Worm (Caenorhabditis elegans): ENCODE data around the gene C16C8.7.
"Not testable (repeated sequence)": the region's sequence is repeated elsewhere in the genome, so short reads cannot be mapped to it uniquely, and the experiment has no call there.

C16C8.7 gene

DNA sequence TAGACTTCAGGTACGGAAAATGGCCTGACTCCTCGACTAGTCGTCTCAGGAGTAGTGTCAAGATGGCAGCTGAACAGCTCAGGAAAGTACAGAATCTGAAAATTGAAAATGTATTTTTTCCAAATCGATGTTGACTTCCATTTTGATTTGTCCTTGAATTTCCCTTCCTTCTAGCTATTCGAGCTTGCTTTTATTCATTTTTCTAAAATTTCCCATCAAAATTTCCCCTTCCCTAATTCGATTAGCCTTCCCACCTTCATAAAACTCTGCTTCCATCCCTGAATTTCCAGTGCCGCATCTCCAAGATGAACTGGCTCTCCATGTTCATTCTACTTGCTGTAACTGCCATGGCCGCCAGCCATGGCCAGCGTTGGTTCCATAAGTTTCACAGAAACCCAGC is 12.9 kb upstream of the C16C8.7 start, which contains the start of gene Y49F6B.6:
Gene Y49F6B.6, plus strand, starts transcription at position 301 of the 400 bp plus-strand sequence.
- TF ChIP-seq R02D3.7 (tag; optimal IDR thresholded peaks at IDR 0.05) (no peak), nfya-1 (tag; optimal IDR thresholded peaks at IDR 0.05; ENCODE audit: insufficient read depth) (no peak), eor-1 (tag; optimal IDR thresholded peaks at IDR 0.05) (no peak), sea-2 (GFP tag; optimal IDR thresholded peaks at IDR 0.05) (no peak), jun-1 (tag; optimal IDR thresholded peaks at IDR 0.05) (no peak), nhr-11 (tag; optimal IDR thresholded peaks at IDR 0.05) (no peak), unc-62 (GFP tag; optimal IDR thresholded peaks at IDR 0.05) (no peak), ZK546.5 (tag; optimal IDR thresholded peaks at IDR 0.05) (no peak), unc-39 (tag; optimal IDR thresholded peaks at IDR 0.05) (no peak)

DNA sequence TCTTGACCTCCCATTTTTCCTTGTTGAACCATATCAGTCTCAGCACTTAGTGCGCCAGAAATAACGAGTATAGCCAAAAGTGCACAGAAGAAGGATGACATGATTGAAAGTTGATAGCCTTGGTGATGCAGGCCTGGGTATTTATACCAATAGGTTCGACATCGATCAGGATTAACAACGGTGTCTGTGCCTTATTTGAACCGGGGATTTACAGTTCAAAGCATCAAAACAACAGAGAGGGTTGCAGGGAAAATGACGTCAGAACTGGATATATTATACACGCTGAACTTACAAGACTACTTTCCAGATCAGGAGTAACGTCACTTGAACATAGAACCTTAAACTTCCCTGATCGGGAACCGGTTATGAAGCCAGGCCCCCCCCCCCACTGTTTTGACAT is 12.4 kb upstream of the C16C8.7 start, which contains the start of gene Y49F6B.12:
Gene Y49F6B.12, minus strand, starts transcription at position 101 of the 400 bp plus-strand sequence.
- TF ChIP-seq mml-1 (tag; optimal IDR thresholded peaks at IDR 0.05) = no peak
- no peak for TF ChIP-seq ztf-4 (tag; optimal IDR thresholded peaks at IDR 0.05)
- no peak for TF ChIP-seq nhr-25 (tag; optimal IDR thresholded peaks at IDR 0.05)
- TF ChIP-seq zag-1 (tag; optimal IDR thresholded peaks at IDR 0.05) = no peak
- TF ChIP-seq nhr-237 (tag; optimal IDR thresholded peaks at IDR 0.05) = no peak
- TF ChIP-seq nhr-23 (tag; optimal IDR thresholded peaks at IDR 0.05) = no peak
- TF ChIP-seq hmg-11 (tag; optimal IDR thresholded peaks at IDR 0.05) = no peak
- TF ChIP-seq jun-1 (tag; optimal IDR thresholded peaks at IDR 0.05) = no peak
- TF ChIP-seq mdl-1 (tag; optimal IDR thresholded peaks at IDR 0.05) = no peak

DNA sequence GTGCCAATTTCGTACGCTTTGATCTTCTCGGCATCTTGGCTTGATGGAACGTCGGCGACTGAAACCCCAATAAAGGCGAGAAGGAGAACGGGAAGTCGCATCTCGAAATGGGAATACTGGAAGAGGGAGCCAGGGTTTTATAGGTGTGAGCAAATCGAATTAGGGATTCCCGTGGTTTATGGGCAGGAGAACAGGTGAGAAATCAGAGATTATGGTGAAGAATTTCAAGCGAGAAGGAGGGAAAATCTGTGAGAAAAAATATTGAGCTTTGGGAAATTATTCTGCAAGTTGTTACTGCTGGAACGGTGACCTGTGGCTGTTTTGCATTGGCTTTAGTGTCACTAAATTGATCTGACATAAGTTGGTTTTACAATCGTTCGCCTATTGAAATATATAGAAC is 11.7 kb upstream of the C16C8.7 start, which contains the start of gene Y49F6B.13:
Gene Y49F6B.13, minus strand, starts transcription at position 101 of the 400 bp plus-strand sequence.
- TF ChIP-seq pqm-1 (tag; optimal IDR thresholded peaks at IDR 0.05) (no peak), ama-1 (optimal IDR thresholded peaks at IDR 0.05) (no peak), ceh-16 (tag; optimal IDR thresholded peaks at IDR 0.05) (no peak)

DNA sequence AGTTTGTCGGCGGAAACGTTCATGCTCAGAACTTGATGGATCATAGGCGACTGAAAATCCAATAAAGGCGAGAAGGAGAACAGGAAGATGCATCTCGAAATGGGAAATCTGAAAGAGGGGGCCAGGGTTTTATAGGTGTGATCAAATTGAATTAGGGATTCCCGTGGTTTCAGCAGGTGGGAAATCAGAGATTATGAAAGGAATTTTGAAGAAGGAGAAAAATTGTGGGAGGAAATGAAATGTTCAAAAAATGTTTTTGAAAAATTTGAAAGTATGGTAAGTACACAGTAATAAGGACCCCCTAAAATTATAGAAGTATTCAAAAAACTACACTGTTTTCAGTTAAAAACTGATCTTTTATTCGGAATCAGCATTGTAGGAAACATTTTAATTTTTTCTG is 10.6 kb upstream of the C16C8.7 start, which contains the start of gene Y49F6B.20:
Gene Y49F6B.20, minus strand, starts transcription at position 101 of the 400 bp plus-strand sequence.
- TF ChIP-seq elt-2 (tag; optimal IDR thresholded peaks at IDR 0.05) = no peak
- TF ChIP-seq fkh-10 (GFP tag; optimal IDR thresholded peaks at IDR 0.05) = no peak
- no peak for TF ChIP-seq ceh-9 (tag; optimal IDR thresholded peaks at IDR 0.05)
- TF ChIP-seq lin-39 (tag; optimal IDR thresholded peaks at IDR 0.05) = no peak
- TF ChIP-seq nhr-23 (tag; optimal IDR thresholded peaks at IDR 0.05) = no peak
- no peak for TF ChIP-seq ztf-11 (tag; optimal IDR thresholded peaks at IDR 0.05)
- no peak for TF ChIP-seq pqm-1 (tag; optimal IDR thresholded peaks at IDR 0.05)
- no peak for TF ChIP-seq unc-39 (tag; optimal IDR thresholded peaks at IDR 0.05)
- no peak for TF ChIP-seq pha-4 (tag; optimal IDR thresholded peaks at IDR 0.05)
- no peak for TF ChIP-seq nhr-77 (tag; optimal IDR thresholded peaks at IDR 0.05)
- TF ChIP-seq nhr-67 (tag; optimal IDR thresholded peaks at IDR 0.05) = no peak
- TF ChIP-seq ZK546.5 (tag; optimal IDR thresholded peaks at IDR 0.05) = no peak
- TF ChIP-seq lsy-12 (tag; optimal IDR thresholded peaks at IDR 0.05) = no peak
- TF ChIP-seq unc-62 (GFP tag; optimal IDR thresholded peaks at IDR 0.05) = no peak
- TF ChIP-seq nhr-12 (tag; optimal IDR thresholded peaks at IDR 0.05) = no peak
- no peak for TF ChIP-seq elt-3 (tag; optimal IDR thresholded peaks at IDR 0.05)
- TF ChIP-seq daf-12 (tag; optimal IDR thresholded peaks at IDR 0.05) = no peak
- no peak for TF ChIP-seq nfya-1 (tag; optimal IDR thresholded peaks at IDR 0.05; ENCODE audit: insufficient read depth)

DNA sequence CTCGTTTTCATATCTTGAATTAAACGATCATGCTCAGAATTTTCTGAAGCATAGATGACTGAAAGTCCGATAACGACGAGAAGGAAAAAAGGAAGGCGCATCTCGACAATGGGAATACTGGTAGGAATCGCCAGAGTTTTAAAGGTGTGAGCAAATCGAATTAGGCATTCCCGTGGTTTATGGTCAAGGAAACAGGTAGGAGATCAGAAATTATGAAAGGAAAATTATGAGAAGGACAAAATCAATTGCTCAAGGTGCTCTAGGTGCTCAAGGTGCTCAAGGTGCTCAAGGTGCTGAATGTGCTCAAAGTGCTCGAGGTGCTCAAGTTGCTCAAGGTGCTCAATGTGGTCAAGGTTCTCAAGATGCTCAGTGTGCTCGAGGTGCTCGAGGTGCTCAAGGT is 4.6 kb upstream of the C16C8.7 start, which contains the start of gene C16C8.10:
Gene C16C8.10, minus strand, starts transcription at position 101 of the 400 bp plus-strand sequence.
- TF ChIP-seq nhr-25, mdl-1, ZK546.5 (tag; optimal IDR thresholded peaks at IDR 0.05): not testable (repeated sequence)

DNA sequence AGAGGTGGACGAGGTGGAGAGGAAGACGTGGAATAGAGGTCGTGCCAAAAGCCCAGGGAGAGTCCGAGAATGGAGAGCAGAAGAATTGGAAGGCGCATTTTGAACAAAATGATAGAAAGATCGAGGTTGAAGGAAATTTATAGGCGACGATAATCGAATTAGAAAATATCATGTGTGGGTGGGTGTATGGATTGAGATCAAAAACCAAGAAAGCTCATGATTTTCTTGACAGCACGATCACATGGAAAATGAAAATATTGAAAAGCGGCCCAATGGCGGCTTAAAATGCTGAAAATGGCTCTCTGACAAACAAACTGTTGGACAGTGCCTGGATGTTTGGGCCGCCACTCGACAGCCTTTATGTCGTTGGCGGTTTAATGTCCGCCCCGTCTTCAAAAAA is 3.1 kb upstream of the C16C8.7 start, which contains the start of gene C16C8.9:
Gene C16C8.9, minus strand, starts transcription at position 101 of the 400 bp plus-strand sequence.
- TF ChIP-seq nhr-76 (tag; optimal IDR thresholded peaks at IDR 0.05) (no peak), jun-1 (tag; optimal IDR thresholded peaks at IDR 0.05) (no peak), nhr-23 (tag; optimal IDR thresholded peaks at IDR 0.05) (no peak), egl-27 (tag; optimal IDR thresholded peaks at IDR 0.05) (no peak), mdl-1 (tag; optimal IDR thresholded peaks at IDR 0.05) (no peak), nhr-25 (tag; optimal IDR thresholded peaks at IDR 0.05) (no peak), elt-3 (tag; optimal IDR thresholded peaks at IDR 0.05) (no peak), elt-1 (tag; optimal IDR thresholded peaks at IDR 0.05) (no peak), nhr-12 (tag; optimal IDR thresholded peaks at IDR 0.05) (no peak), elt-2 (tag; optimal IDR thresholded peaks at IDR 0.05) (no peak), hmg-11 (tag; optimal IDR thresholded peaks at IDR 0.05) (no peak), nhr-237 (tag; optimal IDR thresholded peaks at IDR 0.05) (no peak)

All from whole organism, L3 larva.